Fruit fly (Drosophila melanogaster) S2 (cell line): ENCODE data around the gene DIP-alpha.

ENCODE experiments used
- CG8478 ChIP-seq: fragments of >200 bp; optimal IDR thresholded peaks from 2 replicates; lab custom pipeline; 2018
- CTCF ChIP-seq, 2 experiments: fragments of >200 bp; optimal IDR thresholded peaks; 2 replicates each; lab custom pipeline; 2018

DIP-alpha gene

dm6 chrX:3460140-3460642 is 111.3 kb downstream of the DIP-alpha start, which contains the start of the genes CG16782 and CG10801:
Gene CG16782 (minus strand): TSS chrX:3460240.
Gene CG10801 (plus strand): TSS chrX:3460592.
- no peak for TF ChIP-seq CTCF (optimal IDR thresholded peaks at IDR 0.05; lab: Kevin White, UChicago)
- TF ChIP-seq CG8478 (lab: Kevin White, UChicago), result no peak

dm6 chrX:3458491-3458890 is 113.0 kb downstream of the DIP-alpha start:
- TF ChIP-seq CG8478 (lab: Kevin White, UChicago) (no peak), CTCF (optimal IDR thresholded peaks at IDR 0.05; lab: Kevin White, UChicago) (no peak)

dm6 chrX:3457518-3457917 is 113.9 kb downstream of the DIP-alpha start:
- TF ChIP-seq CTCF (optimal IDR thresholded peaks at IDR 0.05; lab: Kevin White, UChicago), result no peak
- TF ChIP-seq CG8478 (lab: Kevin White, UChicago), result no peak
